Worm (Caenorhabditis elegans) whole organism, L1 larva: ENCODE measurements around the gene eppl-1.

Experiments
- C04F5.9 ChIP-seq: sonication (generic microtip); optimal IDR thresholded peaks from 2 replicates; lab custom pipeline; 2016; ENCODE audit warnings: missing genetic modification characterization, missing compliant biosample characterization
- C16A3.4 ChIP-seq: fragments of 150-350 bp; optimal IDR thresholded peaks from 2 replicates; lab custom pipeline; 2014; ENCODE audit warnings: missing biosample characterization, missing genetic modification characterization
- F16B12.6 ChIP-seq: fragments of 150-350 bp; optimal IDR thresholded peaks from 2 replicates; lab custom pipeline; 2014; ENCODE audit warnings: missing biosample characterization, missing genetic modification characterization
- Y116A8C.19 ChIP-seq: sonication (generic microtip); optimal IDR thresholded peaks from 2 replicates; lab custom pipeline; 2016; ENCODE audit warnings: missing compliant biosample characterization, missing genetic modification characterization, borderline replicate concordance
- aly-2 ChIP-seq: fragments of 150-350 bp; optimal IDR thresholded peaks from 2 replicates; lab custom pipeline; 2014; ENCODE audit warnings: missing biosample characterization, missing genetic modification characterization
- ama-1 ChIP-seq: fragments of 150-350 bp; optimal IDR thresholded peaks from 2 replicates; lab custom pipeline; 2014
- blmp-1 ChIP-seq: fragments of 150-350 bp; optimal IDR thresholded peaks from 2 replicates; lab custom pipeline; 2014; ENCODE audit warnings: missing biosample characterization, missing genetic modification characterization
- ceh-63 ChIP-seq: fragments of 200-800 bp; sonication (Bioruptor generic); optimal IDR thresholded peaks from 2 replicates; lab custom pipeline; 2018; ENCODE audit warnings: mild to moderate bottlenecking, missing genetic modification characterization, missing compliant biosample characterization
- ceh-82 ChIP-seq, 3 experiments: fragments of 150-350 bp in 1 of 3; sonication (generic microtip) in 2 of 3; optimal IDR thresholded peaks; 2 replicates each; lab custom pipeline; 2014 to 2017; ENCODE audit warnings: missing biosample characterization in 3 of 3, missing genetic modification characterization in 3 of 3
- ceh-88 ChIP-seq: fragments of 200-800 bp; sonication (Bioruptor generic); IDR thresholded peaks from 2 replicates; pipeline ENCODE4 v1.3.6; 2022; ENCODE audit warnings: missing genetic modification characterization, missing compliant biosample characterization
- ceh-90 ChIP-seq: sonication (generic microtip); optimal IDR thresholded peaks from 2 replicates; lab custom pipeline; 2016; ENCODE audit warnings: missing genetic modification characterization, missing compliant biosample characterization
- dpl-1 ChIP-seq, 3 experiments: fragments of 150-350 bp in 2 of 3; sonication (generic microtip) in 1 of 3; optimal IDR thresholded peaks; 2 replicates each; lab custom pipeline; 2014 to 2017; ENCODE audit warnings: missing biosample characterization in 3 of 3, missing genetic modification characterization in 3 of 3, missing genetic modification reagents in 3 of 3
- efl-1 ChIP-seq, 4 experiments: fragments of 150-350 bp; optimal IDR thresholded peaks in 3 of 4; peaks in 1 of 4; 1 replicate in 1 of 4; 2 replicates in 3 of 4; lab custom pipeline; 2014; ENCODE audit warnings: missing biosample characterization in 2 of 4, missing genetic modification characterization in 2 of 4, missing genetic modification reagents in 2 of 4
- egl-13 ChIP-seq: sonication (generic microtip); optimal IDR thresholded peaks from 2 replicates; lab custom pipeline; 2016; ENCODE audit warnings: missing genotype, missing genetic modification reagents, missing genetic modification characterization, missing compliant biosample characterization
- egl-27 ChIP-seq, 2 experiments: fragments of 150-350 bp in 1 of 2; sonication (generic microtip); optimal IDR thresholded peaks; 3 replicates each; lab custom pipeline; 2017 to 2018; ENCODE audit warnings: missing biosample characterization in 2 of 2, missing genetic modification characterization in 2 of 2, missing genetic modification reagents in 2 of 2
- elt-2 ChIP-seq: sonication (generic microtip); optimal IDR thresholded peaks from 2 replicates; lab custom pipeline; 2016; ENCODE audit warnings: missing genetic modification characterization, mild to moderate bottlenecking, inconsistent platforms, missing compliant biosample characterization, missing genetic modification reagents
- elt-3 ChIP-seq, 6 experiments: fragments of 150-350 bp in 1 of 6; sonication (generic microtip); optimal IDR thresholded peaks; 2 replicates each; lab custom pipeline; 2017 to 2018; ENCODE audit warnings: missing biosample characterization in 6 of 6, missing genetic modification characterization in 6 of 6, inconsistent platforms in 1 of 6
- ets-5 ChIP-seq: fragments of 200-800 bp; sonication (Bioruptor generic); IDR thresholded peaks from 2 replicates; pipeline ENCODE4 v1.3.6; 2022; ENCODE audit warnings: missing genetic modification characterization, missing compliant biosample characterization
- fkh-8 ChIP-seq: sonication (generic microtip); optimal IDR thresholded peaks from 2 replicates; lab custom pipeline; 2016; ENCODE audit warnings: mild to moderate bottlenecking, missing genetic modification characterization, missing compliant biosample characterization
- hpl-2 ChIP-seq: fragments of 150-350 bp; optimal IDR thresholded peaks from 2 replicates; lab custom pipeline; 2014; ENCODE audit warnings: missing biosample characterization, missing genetic modification reagents, missing genetic modification characterization
- lin-13 ChIP-seq: fragments of 150-350 bp; optimal IDR thresholded peaks from 2 replicates; lab custom pipeline; 2014; ENCODE audit warnings: missing biosample characterization, missing genetic modification reagents, missing genetic modification characterization
- lin-14 ChIP-seq: fragments of 200-800 bp; sonication (Bioruptor generic); optimal IDR thresholded peaks from 2 replicates; lab custom pipeline; 2018; ENCODE audit warnings: mild to moderate bottlenecking, missing genetic modification characterization, moderate library complexity, missing compliant biosample characterization
- lin-15B ChIP-seq: fragments of 150-350 bp; sonication (generic microtip); optimal IDR thresholded peaks from 3 replicates; lab custom pipeline; 2014; ENCODE audit warnings: missing biosample characterization, missing genetic modification characterization
- lin-35 ChIP-seq, 2 experiments: fragments of 150-350 bp; optimal IDR thresholded peaks; 2 replicates each; lab custom pipeline; 2014; ENCODE audit warnings: missing biosample characterization in 2 of 2, missing genetic modification characterization in 2 of 2, missing genetic modification reagents in 2 of 2
- lir-3 ChIP-seq: sonication (generic microtip); optimal IDR thresholded peaks from 2 replicates; lab custom pipeline; 2016; ENCODE audit warnings: mild to moderate bottlenecking, missing genetic modification characterization, moderate library complexity, missing compliant biosample characterization; ENCODE audit not compliant: poor library complexity
- lsy-2 ChIP-seq, 2 experiments: fragments of 150-350 bp; optimal IDR thresholded peaks; 2 replicates each; lab custom pipeline; 2014; ENCODE audit warnings: missing biosample characterization in 2 of 2, missing genetic modification characterization in 2 of 2
- mdl-1 ChIP-seq, 2 experiments: fragments of 150-350 bp; optimal IDR thresholded peaks; 2 replicates each; lab custom pipeline; 2014 to 2017; ENCODE audit warnings: missing biosample characterization in 2 of 2, missing genetic modification characterization in 2 of 2, inconsistent platforms in 1 of 2
- mef-2 ChIP-seq: fragments of 150-350 bp; optimal IDR thresholded peaks from 2 replicates; lab custom pipeline; 2014; ENCODE audit warnings: missing biosample characterization, missing genetic modification characterization
- mep-1 ChIP-seq: fragments of 150-350 bp; optimal IDR thresholded peaks from 2 replicates; lab custom pipeline; 2014; ENCODE audit warnings: missing biosample characterization, missing genetic modification characterization
- nhr-11 ChIP-seq: fragments of 150-350 bp; optimal IDR thresholded peaks from 2 replicates; lab custom pipeline; 2014; ENCODE audit warnings: missing biosample characterization, missing genetic modification characterization
- nhr-19 ChIP-seq: fragments of 200-800 bp; sonication (Bioruptor generic); conservative IDR thresholded peaks from 2 replicates; pipeline ENCODE4 v1.3.6; 2022; ENCODE audit warnings: missing genetic modification characterization, missing compliant biosample characterization
- nhr-28 ChIP-seq: fragments of 150-350 bp; optimal IDR thresholded peaks from 2 replicates; lab custom pipeline; 2014; ENCODE audit warnings: missing biosample characterization, missing genetic modification characterization
- nhr-71 ChIP-seq: sonication (generic microtip); optimal IDR thresholded peaks from 2 replicates; lab custom pipeline; 2016; ENCODE audit warnings: mild to moderate bottlenecking, missing genetic modification characterization, moderate library complexity, missing compliant biosample characterization
- nhr-76 ChIP-seq: sonication (generic microtip); optimal IDR thresholded peaks from 2 replicates; lab custom pipeline; 2017; ENCODE audit warnings: missing biosample characterization, missing genetic modification characterization
- nhr-77 ChIP-seq: fragments of 150-350 bp; optimal IDR thresholded peaks from 2 replicates; lab custom pipeline; 2014; ENCODE audit warnings: missing biosample characterization, missing genetic modification characterization
- nhr-84 ChIP-seq: sonication (generic microtip); optimal IDR thresholded peaks from 2 replicates; lab custom pipeline; 2017; ENCODE audit warnings: missing biosample characterization, missing genetic modification characterization
- nhr-85 ChIP-seq: sonication (generic microtip); peaks from one replicate; lab custom pipeline; 2016; ENCODE audit warnings: missing genetic modification characterization, inconsistent platforms, missing compliant biosample characterization
- nhr-90 ChIP-seq: sonication (generic microtip); optimal IDR thresholded peaks from 2 replicates; lab custom pipeline; 2016; ENCODE audit warnings: mild to moderate bottlenecking, missing genetic modification characterization, missing compliant biosample characterization; ENCODE audit not compliant: poor library complexity
- pag-3 ChIP-seq: sonication (generic microtip); optimal IDR thresholded peaks from 2 replicates; lab custom pipeline; 2017; ENCODE audit warnings: missing genetic modification characterization, mild to moderate bottlenecking, missing compliant biosample characterization, antibody characterized with exemption, borderline replicate concordance; ENCODE audit not compliant: insufficient read depth
- rnt-1 ChIP-seq: sonication (generic microtip); optimal IDR thresholded peaks from 2 replicates; lab custom pipeline; 2016; ENCODE audit warnings: mild to moderate bottlenecking, missing genetic modification characterization, moderate library complexity, missing compliant biosample characterization
- snpc-4 ChIP-seq: fragments of 150-350 bp; optimal IDR thresholded peaks from 2 replicates; lab custom pipeline; 2014; ENCODE audit warnings: missing biosample characterization, missing genetic modification characterization
- sup-37 ChIP-seq: fragments of 200-800 bp; sonication (Bioruptor generic); optimal IDR thresholded peaks from 2 replicates; lab custom pipeline; 2018; ENCODE audit warnings: mild to moderate bottlenecking, missing genetic modification characterization, missing compliant biosample characterization
- tbx-2 ChIP-seq: sonication (generic microtip); optimal IDR thresholded peaks from 2 replicates; lab custom pipeline; 2016; ENCODE audit warnings: missing genetic modification characterization, missing compliant biosample characterization
- unc-130 ChIP-seq: fragments of 150-350 bp; optimal IDR thresholded peaks from 2 replicates; lab custom pipeline; 2017; ENCODE audit warnings: missing biosample characterization, missing genetic modification characterization, inconsistent platforms
- unc-30 ChIP-seq: sonication (generic microtip); optimal IDR thresholded peaks from 2 replicates; lab custom pipeline; 2017; ENCODE audit warnings: missing biosample characterization, missing genetic modification characterization
- vab-15 ChIP-seq: sonication (generic microtip); optimal IDR thresholded peaks from 2 replicates; lab custom pipeline; 2017; ENCODE audit warnings: missing genotype, mild to moderate bottlenecking, missing genetic modification characterization, missing compliant biosample characterization
- zag-1 ChIP-seq: fragments of 150-350 bp; optimal IDR thresholded peaks from 2 replicates; lab custom pipeline; 2014; ENCODE audit warnings: missing biosample characterization, missing genetic modification characterization
- ztf-11 ChIP-seq, 2 experiments: sonication (generic microtip); optimal IDR thresholded peaks; 2 replicates each; lab custom pipeline; 2016 to 2017; ENCODE audit warnings: missing genetic modification characterization in 2 of 2, missing biosample characterization in 1 of 2, missing compliant biosample characterization in 1 of 2
- ztf-4 ChIP-seq: fragments of 150-350 bp; optimal IDR thresholded peaks from 2 replicates; lab custom pipeline; 2014; ENCODE audit warnings: missing biosample characterization, missing genetic modification characterization

Gene eppl-1

ce11 chrIV:8451709-8452248 is at the start of gene eppl-1:
Gene eppl-1 (minus strand): TSS chrIV:8451759.
- TF ChIP-seq nhr-84 (tag; lab: Kevin White, UChicago) (no peak), unc-130 (tag; lab: Kevin White, UChicago) (no peak), mdl-1 (tag; optimal IDR thresholded peaks at IDR 0.05; lab: Kevin White, UChicago) (no peak), ceh-88 (GFP tag; lab: Robert Waterston, UW) (no peak), elt-3 (tag; optimal IDR thresholded peaks at IDR 0.05; lab: Kevin White, UChicago) (peak in 2 of 6 experiments; percentile 85), blmp-1 (tag; lab: Kevin White, UChicago) (peak; percentile 7), lin-13 (no peak), snpc-4 (tag; lab: Kevin White, UChicago) (no peak), nhr-76 (tag; lab: Kevin White, UChicago) (no peak), hpl-2 (GFP tag; lab: Kevin White, UChicago) (no peak), ztf-11 (tag; optimal IDR thresholded peaks at IDR 0.05; lab: Kevin White, UChicago) (no peak), zag-1 (no peak), C04F5.9 (tag; lab: Kevin White, UChicago) (no peak), ztf-4 (no peak), lin-35 (GFP tag; optimal IDR thresholded peaks at IDR 0.05; lab: Kevin White, UChicago) (no peak), rnt-1 (tag; lab: Kevin White, UChicago) (no peak), nhr-90 (no peak), unc-30 (no peak), pag-3 (tag; lab: Kevin White, UChicago) (no peak), dpl-1 (GFP tag; optimal IDR thresholded peaks at IDR 0.05; lab: Kevin White, UChicago) (no peak), nhr-28 (tag; lab: Kevin White, UChicago) (no peak), ceh-82 (tag; optimal IDR thresholded peaks at IDR 0.05; lab: Kevin White, UChicago) (no peak), fkh-8 (tag; lab: Kevin White, UChicago) (no peak), sup-37 (no peak), aly-2 (no peak), egl-13 (no peak), nhr-85 (tag; lab: Kevin White, UChicago) (no peak), elt-2 (peak; percentile 92), vab-15 (no peak), ceh-90 (tag; lab: Kevin White, UChicago) (no peak), lin-15B (tag; lab: Kevin White, UChicago) (no peak), Y116A8C.19 (no peak), ets-5 (no peak), lin-14 (peak; percentile 56), mef-2 (no peak), nhr-77 (tag; lab: Kevin White, UChicago) (no peak), lsy-2 (tag; optimal IDR thresholded peaks at IDR 0.05; lab: Kevin White, UChicago) (no peak), ceh-63 (GFP tag; lab: Kevin White, UChicago) (no peak), egl-27 (tag; optimal IDR thresholded peaks at IDR 0.05; lab: Kevin White, UChicago) (no peak), mep-1 (tag; lab: Kevin White, UChicago) (no peak), lir-3 (tag; lab: Kevin White, UChicago) (no peak), ama-1 (lab: Kevin White, UChicago) (no peak), F16B12.6 (tag; lab: Kevin White, UChicago) (no peak), nhr-71 (tag; lab: Kevin White, UChicago) (peak; percentile 9), efl-1 (optimal IDR thresholded peaks at IDR 0.05; lab: Kevin White, UChicago) (no peak), efl-1 (GFP tag; optimal IDR thresholded peaks at IDR 0.05 in 1 of 2; lab: Kevin White, UChicago) (peak in 1 of 2 experiments; percentile 13), tbx-2 (peak; percentile 0), nhr-19 (GFP tag; lab: Robert Waterston, UW) (no peak), nhr-11 (tag; lab: Kevin White, UChicago) (no peak), C16A3.4 (no peak)
